Fruit fly (Drosophila melanogaster): ENCODE measurements around the gene Ctl1.

The Ctl1 gene

dm6 chr3L:4328048-4328447 is 50.3 kb downstream of the Ctl1 start:
- TF ChIP-seq noc (tag; optimal IDR thresholded peaks at IDR 0.05) = no peak

Measured in whole organism, larva.